Worm (Caenorhabditis elegans) whole organism, mixed stage, embryonic: ENCODE results near the gene F22H10.11.

Experiments used
- blmp-1 ChIP-seq: fragments of 150-350 bp; optimal IDR thresholded peaks from 2 replicates; lab custom pipeline; 2014; ENCODE audit warnings: missing biosample characterization, missing genetic modification characterization
- ces-1 ChIP-seq: fragments of 150-350 bp; optimal IDR thresholded peaks from 2 replicates; lab custom pipeline; 2014; ENCODE audit warnings: missing biosample characterization, missing genetic modification reagents, missing genetic modification characterization
- hlh-1 ChIP-seq: fragments of 150-350 bp; optimal IDR thresholded peaks from 2 replicates; lab custom pipeline; 2014; ENCODE audit warnings: missing biosample characterization, missing genetic modification reagents, missing genetic modification characterization
- lin-13 ChIP-seq: fragments of 150-350 bp; optimal IDR thresholded peaks from 2 replicates; lab custom pipeline; 2014; ENCODE audit warnings: missing biosample characterization, missing genetic modification characterization
- lin-32 ChIP-seq: fragments of 200-800 bp; sonication (Bioruptor generic); optimal IDR thresholded peaks from 2 replicates; lab custom pipeline; 2018; ENCODE audit warnings: mild to moderate bottlenecking, missing genetic modification characterization, missing compliant biosample characterization
- lsy-2 ChIP-seq: fragments of 150-350 bp; optimal IDR thresholded peaks from 2 replicates; lab custom pipeline; 2014; ENCODE audit warnings: missing biosample characterization, missing genetic modification characterization
- nhr-2 ChIP-seq: fragments of 150-350 bp; optimal IDR thresholded peaks from 2 replicates; lab custom pipeline; 2014; ENCODE audit warnings: missing biosample characterization, missing genetic modification characterization
- nhr-76 ChIP-seq: sonication (generic microtip); optimal IDR thresholded peaks from 2 replicates; lab custom pipeline; 2017; ENCODE audit warnings: missing biosample characterization, missing genetic modification characterization
- pha-4 ChIP-seq: fragments of 150-350 bp; optimal IDR thresholded peaks from 2 replicates; lab custom pipeline; 2018; ENCODE audit warnings: missing biosample characterization, missing genetic modification reagents, missing genetic modification characterization
- unc-120 ChIP-seq: sonication (generic microtip); optimal IDR thresholded peaks from 2 replicates; lab custom pipeline; 2017; ENCODE audit warnings: missing genetic modification characterization, missing compliant biosample characterization; ENCODE audit not compliant: poor library complexity, severe bottlenecking
- unc-62 ChIP-seq: fragments of 150-350 bp; optimal IDR thresholded peaks from 2 replicates; lab custom pipeline; 2014; ENCODE audit warnings: missing biosample characterization, missing genetic modification reagents, missing genetic modification characterization
- ztf-11 ChIP-seq: fragments of 150-350 bp; optimal IDR thresholded peaks from 2 replicates; lab custom pipeline; 2014; ENCODE audit warnings: missing biosample characterization, missing genetic modification characterization

- no peak for TF ChIP-seq nhr-2 (tag; lab: Kevin White, UChicago)
- no peak for TF ChIP-seq blmp-1
- TF ChIP-seq hlh-1 = no peak
- no peak for TF ChIP-seq lin-32 (GFP tag; lab: Kevin White, UChicago)
- TF ChIP-seq lsy-2 (tag; lab: Kevin White, UChicago) = no peak
- no peak for TF ChIP-seq ztf-11 (tag; lab: Kevin White, UChicago)
- no peak for TF ChIP-seq nhr-76 (tag; lab: Kevin White, UChicago)
- TF ChIP-seq unc-62 (GFP tag; lab: Kevin White, UChicago) = no peak
- no peak for TF ChIP-seq pha-4
- no peak for TF ChIP-seq unc-120
- no peak for TF ChIP-seq lin-13 (tag; lab: Kevin White, UChicago)
- TF ChIP-seq ces-1 (GFP tag; lab: Kevin White, UChicago) = no peak
Observed at ce11 chrX:16658309-16658708, 29.5 kb downstream of the F22H10.11 start.
